Fruit fly (Drosophila melanogaster) whole organism, embryonic: ENCODE measurements around the gene mRpS33.

Experiments
- Ada2b ChIP-seq: fragments of 200-800 bp; sonication (Bioruptor generic); IDR thresholded peaks from 2 replicates; pipeline ENCODE4 v1.3.6; 2022; ENCODE audit warnings: missing biosample characterization, missing genetic modification characterization
- BEAF-32 ChIP-seq: fragments of 200-800 bp; sonication (Bioruptor generic); optimal IDR thresholded peaks from 3 replicates; lab custom pipeline; 2017; ENCODE audit warnings: missing biosample characterization, missing genetic modification characterization, mild to moderate bottlenecking, moderate library complexity, missing genetic modification reagents
- CG11723 ChIP-seq: fragments of 200-800 bp; sonication (Bioruptor generic); optimal IDR thresholded peaks from 2 replicates; lab custom pipeline; 2017; ENCODE audit warnings: missing biosample characterization, mild to moderate bottlenecking, missing genetic modification characterization
- CG12219 ChIP-seq: fragments of 200-800 bp; sonication (Bioruptor generic); optimal IDR thresholded peaks from 3 replicates; lab custom pipeline; 2018; ENCODE audit warnings: missing biosample characterization, mild to moderate bottlenecking, missing genetic modification characterization
- CG1233 ChIP-seq: fragments of 200-800 bp; sonication (Bioruptor generic); optimal IDR thresholded peaks from 4 replicates; lab custom pipeline; 2018; ENCODE audit warnings: missing biosample characterization, mild to moderate bottlenecking, missing genetic modification characterization
- CG12659 ChIP-seq: fragments of 200-800 bp; sonication (Bioruptor generic); optimal IDR thresholded peaks from 3 replicates; lab custom pipeline; 2017; ENCODE audit warnings: mild to moderate bottlenecking, missing biosample characterization, missing genetic modification reagents, missing genetic modification characterization
- CG13287 ChIP-seq: fragments of 200-800 bp; sonication (Bioruptor generic); IDR thresholded peaks from 2 replicates; pipeline ENCODE4 v1.3.6; 2022; ENCODE audit warnings: missing biosample characterization, missing genetic modification characterization; ENCODE audit not compliant: partially characterized antibody
- CG14667 ChIP-seq: fragments of 200-800 bp; sonication (Bioruptor generic); IDR thresholded peaks from 2 replicates; pipeline ENCODE4 v1.3.6; 2022; ENCODE audit warnings: missing biosample characterization, missing genetic modification characterization
- CG16813 ChIP-seq: fragments of 200-800 bp; sonication (Bioruptor generic); IDR thresholded peaks from 3 replicates; pipeline ENCODE4 v1.3.6; 2022; ENCODE audit warnings: missing biosample characterization, missing genetic modification characterization; ENCODE audit not compliant: partially characterized antibody
- CG17359 ChIP-seq: fragments of 200-800 bp; sonication (Bioruptor generic); optimal IDR thresholded peaks from 3 replicates; lab custom pipeline; 2018; ENCODE audit warnings: missing biosample characterization, mild to moderate bottlenecking, missing genetic modification characterization, moderate library complexity
- CG4328 ChIP-seq: fragments of 200-800 bp; sonication (Bioruptor generic); optimal IDR thresholded peaks from 3 replicates; lab custom pipeline; 2017; ENCODE audit warnings: missing biosample characterization, missing genetic modification reagents, missing genetic modification characterization
- CG6272 ChIP-seq: fragments of 200-800 bp; sonication (Bioruptor generic); IDR thresholded peaks from 2 replicates; pipeline ENCODE4 v1.3.6; 2022; ENCODE audit warnings: missing biosample characterization, missing genetic modification characterization
- CG6654 ChIP-seq: fragments of 200-800 bp; sonication (Bioruptor generic); optimal IDR thresholded peaks from 2 replicates; lab custom pipeline; 2017; ENCODE audit warnings: missing biosample characterization, mild to moderate bottlenecking, missing genetic modification characterization
- CG6854 ChIP-seq: fragments of 200-800 bp; sonication (Bioruptor generic); optimal IDR thresholded peaks from 3 replicates; lab custom pipeline; 2017; ENCODE audit warnings: missing biosample characterization, mild to moderate bottlenecking, missing genetic modification characterization
- CG7928 ChIP-seq: fragments of 200-800 bp; sonication (Bioruptor generic); optimal IDR thresholded peaks from 2 replicates; lab custom pipeline; 2017; ENCODE audit warnings: missing biosample characterization, mild to moderate bottlenecking, missing genetic modification characterization
- CG7963 ChIP-seq: fragments of 200-800 bp; sonication (Bioruptor generic); IDR thresholded peaks from 3 replicates; pipeline ENCODE4 v1.3.6; 2022; ENCODE audit warnings: missing biosample characterization, missing genetic modification characterization; ENCODE audit not compliant: partially characterized antibody
- Dbx ChIP-seq: fragments of 200-800 bp; sonication (Bioruptor generic); IDR thresholded peaks from 3 replicates; pipeline ENCODE4 v1.3.6; 2022; ENCODE audit warnings: missing biosample characterization, missing genetic modification characterization
- Dref ChIP-seq: fragments of 200-800 bp; sonication (Bioruptor generic); IDR thresholded peaks from 2 replicates; pipeline ENCODE4 v1.3.6; 2022; ENCODE audit warnings: missing biosample characterization, missing genetic modification characterization
- Elba2 ChIP-seq: fragments of 200-800 bp; sonication (Bioruptor generic); optimal IDR thresholded peaks from 3 replicates; lab custom pipeline; 2016; ENCODE audit warnings: missing biosample characterization, missing genetic modification characterization
- Ets97D ChIP-seq: fragments of 200-800 bp; sonication (Bioruptor generic); optimal IDR thresholded peaks from 3 replicates; lab custom pipeline; 2016; ENCODE audit warnings: missing biosample characterization, missing genetic modification characterization
- H2.0 ChIP-seq: fragments of 200-800 bp; sonication (Bioruptor generic); IDR thresholded peaks from 2 replicates; pipeline ENCODE4 v1.3.6; 2022; ENCODE audit warnings: missing biosample characterization, missing genetic modification characterization
- HLH4C ChIP-seq: fragments of 200-800 bp; sonication (Bioruptor generic); IDR thresholded peaks from 3 replicates; pipeline ENCODE4 v1.3.6; 2022; ENCODE audit warnings: missing biosample characterization, missing genetic modification characterization; ENCODE audit not compliant: partially characterized antibody
- HmgZ ChIP-seq: fragments of 200-800 bp; sonication (Bioruptor generic); optimal IDR thresholded peaks from 2 replicates; lab custom pipeline; 2018; ENCODE audit warnings: missing biosample characterization, mild to moderate bottlenecking, missing genetic modification characterization
- Hsf ChIP-seq: fragments of 200-800 bp; sonication (Bioruptor generic); optimal IDR thresholded peaks from 3 replicates; lab custom pipeline; 2016; ENCODE audit warnings: missing biosample characterization, missing genetic modification characterization
- MBD-R2 ChIP-seq: fragments of 200-800 bp; sonication (Bioruptor generic); IDR thresholded peaks from 2 replicates; pipeline ENCODE4 v1.3.6; 2022; ENCODE audit warnings: missing biosample characterization, missing genetic modification characterization
- MESR4 ChIP-seq: fragments of 200-800 bp; sonication (Bioruptor generic); optimal IDR thresholded peaks from 2 replicates; lab custom pipeline; 2018; ENCODE audit warnings: missing biosample characterization, mild to moderate bottlenecking, missing genetic modification characterization, moderate library complexity
- MTF-1 ChIP-seq: fragments of 200-800 bp; sonication (Bioruptor generic); optimal IDR thresholded peaks from 2 replicates; lab custom pipeline; 2018; ENCODE audit warnings: missing biosample characterization, mild to moderate bottlenecking, missing genetic modification characterization, borderline replicate concordance
- Med ChIP-seq: fragments of 200-800 bp; sonication (Bioruptor generic); peaks from one replicate; lab custom pipeline; 2016; ENCODE audit warnings: missing biosample characterization, missing genetic modification characterization, mild to moderate bottlenecking, inconsistent platforms, moderate library complexity
- NC2α ChIP-seq: fragments of 200-800 bp; sonication (Bioruptor generic); optimal IDR thresholded peaks from 2 replicates; lab custom pipeline; 2016; ENCODE audit warnings: missing biosample characterization, missing genetic modification characterization
- Pdp1 ChIP-seq, 2 experiments: fragments of 200-800 bp; sonication (Bioruptor generic); optimal IDR thresholded peaks; 3 replicates each; lab custom pipeline; 2016; ENCODE audit warnings: missing biosample characterization in 2 of 2, missing genetic modification characterization in 2 of 2, mild to moderate bottlenecking in 1 of 2, moderate library complexity in 1 of 2
- Xbp1 ChIP-seq: fragments of 200-800 bp; sonication (Bioruptor generic); optimal IDR thresholded peaks from 3 replicates; lab custom pipeline; 2016; ENCODE audit warnings: missing biosample characterization, mild to moderate bottlenecking, missing genetic modification characterization
- ac ChIP-seq: fragments of 200-800 bp; sonication (Bioruptor generic); optimal IDR thresholded peaks from 3 replicates; lab custom pipeline; 2017; ENCODE audit warnings: missing biosample characterization, mild to moderate bottlenecking, missing genetic modification characterization
- al ChIP-seq: fragments of 200-800 bp; sonication (Bioruptor generic); IDR thresholded peaks from 2 replicates; pipeline ENCODE4 v1.3.6; 2022; ENCODE audit warnings: missing biosample characterization, missing genetic modification characterization
- bbx ChIP-seq: fragments of 200-800 bp; sonication (Bioruptor generic); IDR thresholded peaks from 2 replicates; pipeline ENCODE4 v1.3.6; 2022; ENCODE audit warnings: missing biosample characterization, missing genetic modification characterization; ENCODE audit not compliant: partially characterized antibody
- bcd ChIP-seq: fragments of 200-800 bp; sonication (Bioruptor generic); optimal IDR thresholded peaks from 2 replicates; lab custom pipeline; 2017; ENCODE audit warnings: missing biosample characterization, mild to moderate bottlenecking, missing genetic modification characterization
- cato ChIP-seq: fragments of 200-800 bp; sonication (Bioruptor generic); optimal IDR thresholded peaks from 2 replicates; lab custom pipeline; 2016; ENCODE audit warnings: missing biosample characterization, missing genetic modification characterization, borderline replicate concordance
- crp ChIP-seq, 2 experiments: fragments of 200-800 bp; sonication (Bioruptor generic); optimal IDR thresholded peaks; 2 replicates in 1 of 2; 3 replicates in 1 of 2; lab custom pipeline; 2017; ENCODE audit warnings: missing biosample characterization in 2 of 2, missing genetic modification characterization in 2 of 2, mild to moderate bottlenecking in 1 of 2, moderate library complexity in 1 of 2
- dati ChIP-seq: fragments of 200-800 bp; sonication (Bioruptor generic); IDR thresholded peaks from 2 replicates; pipeline ENCODE4 v1.3.6; 2022; ENCODE audit warnings: missing biosample characterization, missing genetic modification characterization
- dm ChIP-seq: fragments of 200-800 bp; sonication (Bioruptor generic); optimal IDR thresholded peaks from 3 replicates; lab custom pipeline; 2016; ENCODE audit warnings: missing biosample characterization, missing genetic modification characterization
- exex ChIP-seq: fragments of 200-800 bp; sonication (Bioruptor generic); optimal IDR thresholded peaks from 4 replicates; lab custom pipeline; 2018; ENCODE audit warnings: missing biosample characterization, mild to moderate bottlenecking, missing genetic modification characterization, moderate library complexity
- nau ChIP-seq: fragments of 200-800 bp; sonication (Bioruptor generic); optimal IDR thresholded peaks from 3 replicates; lab custom pipeline; 2017; ENCODE audit warnings: missing biosample characterization, mild to moderate bottlenecking, missing genetic modification characterization, missing genetic modification reagents
- pzg ChIP-seq: fragments of 200-800 bp; sonication (Bioruptor generic); optimal IDR thresholded peaks from 3 replicates; lab custom pipeline; 2018; ENCODE audit warnings: missing biosample characterization, mild to moderate bottlenecking, missing genetic modification characterization, moderate library complexity
- ranshi ChIP-seq: fragments of 200-800 bp; sonication (Bioruptor generic); IDR thresholded peaks from 2 replicates; pipeline ENCODE4 v1.3.6; 2022; ENCODE audit warnings: missing biosample characterization, missing genetic modification characterization
- row ChIP-seq: fragments of 200-800 bp; sonication (Bioruptor generic); IDR thresholded peaks from 3 replicates; pipeline ENCODE4 v1.3.6; 2022; ENCODE audit warnings: missing biosample characterization, missing genetic modification characterization
- stwl ChIP-seq: fragments of 200-800 bp; sonication (Bioruptor generic); optimal IDR thresholded peaks from 3 replicates; lab custom pipeline; 2018; ENCODE audit warnings: missing biosample characterization, mild to moderate bottlenecking, missing genetic modification characterization, moderate library complexity
- tll ChIP-seq, 2 experiments: fragments of 200-800 bp in 1 of 2; fragments of >200 bp in 1 of 2; sonication (Bioruptor generic) in 1 of 2; optimal IDR thresholded peaks; 2 replicates each; lab custom pipeline; 2017 to 2019; ENCODE audit warnings: missing biosample characterization in 2 of 2, missing genetic modification characterization in 2 of 2, mild to moderate bottlenecking in 1 of 2, moderate library complexity in 1 of 2
- trem ChIP-seq: fragments of 200-800 bp; optimal IDR thresholded peaks from 3 replicates; lab custom pipeline; 2019; ENCODE audit warnings: missing biosample characterization, mild to moderate bottlenecking, missing genetic modification characterization, moderate library complexity
- unpg ChIP-seq: fragments of 200-800 bp; sonication (Bioruptor generic); optimal IDR thresholded peaks from 3 replicates; lab custom pipeline; 2018; ENCODE audit warnings: missing biosample characterization, mild to moderate bottlenecking, missing genetic modification characterization, moderate library complexity
- zen2 ChIP-seq: fragments of 200-800 bp; sonication (Bioruptor generic); IDR thresholded peaks from 3 replicates; pipeline ENCODE4 v1.3.6; 2022; ENCODE audit warnings: missing biosample characterization, missing genetic modification characterization; ENCODE audit not compliant: partially characterized antibody

The mRpS33 gene

DNA sequence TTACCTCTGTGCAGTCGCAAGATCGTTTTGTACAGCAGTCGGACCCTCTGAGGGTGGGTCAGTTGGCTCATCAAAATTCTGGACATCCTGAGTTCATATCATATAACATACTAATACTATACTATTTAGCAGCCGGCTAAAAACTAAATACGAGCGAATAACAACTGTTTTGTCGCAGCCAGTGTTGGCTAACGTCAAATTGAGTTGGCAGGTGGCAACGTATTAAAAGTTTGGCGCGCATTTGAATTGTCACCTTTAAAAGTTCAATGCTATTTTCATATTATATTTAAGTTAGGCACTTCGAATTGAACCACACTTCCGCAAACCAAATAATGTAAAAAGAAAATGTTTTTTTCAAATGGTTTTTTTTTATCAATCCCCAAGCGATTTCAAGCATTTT is 45.9 kb upstream of the mRpS33 start, which contains the start of gene Sdhaf3 (continued):
- TF ChIP-seq MBD-R2 (GFP tag; lab: Robert Waterston, UW) (peak; percentile 47; the same call in 1 of the 2 replicates), MESR4 (peak; percentile 0), Dbx (GFP tag; lab: Robert Waterston, UW) (no peak), Med (peak; percentile 78), CG6654 (GFP tag; lab: Kevin White, UChicago) (no peak), dati (GFP tag; lab: Robert Waterston, UW) (no peak), stwl (peak; percentile 53), CG12659 (peak; percentile 17), ac (GFP tag; lab: Kevin White, UChicago) (no peak), BEAF-32 (GFP tag; lab: Kevin White, UChicago) (peak; percentile 32), CG16813 (GFP tag; lab: Robert Waterston, UW) (0 out of 3 replicates have a peak, but pooled peaks have one; percentile 14), Pdp1 (GFP tag; optimal IDR thresholded peaks at IDR 0.05; lab: Kevin White, UChicago) (peak in 1 of 2 experiments; percentile 40), Ets97D (GFP tag; lab: Kevin White, UChicago) (peak; percentile 19), exex (no peak), nau (GFP tag; lab: Kevin White, UChicago) (no peak), HmgZ (tag; lab: Kevin White, UChicago) (peak; percentile 18)

- TF ChIP-seq CG6854 (GFP tag; lab: Kevin White, UChicago) (no peak), H2.0 (GFP tag; lab: Robert Waterston, UW) (no peak), unpg (GFP tag; lab: Kevin White, UChicago) (no peak), CG4328 (GFP tag; lab: Kevin White, UChicago) (no peak), Hsf (GFP tag; lab: Kevin White, UChicago) (no peak), bcd (no peak), CG7928 (no peak), CG7963 (no peak), row (GFP tag; lab: Robert Waterston, UW) (no peak), Ada2b (no peak), dm (GFP tag; lab: Kevin White, UChicago) (no peak), trem (tag; lab: Kevin White, UChicago) (peak; percentile 21), zen2 (GFP tag; lab: Robert Waterston, UW) (peak; percentile 57; the same call in 1 of the 3 replicates), CG17359 (tag; lab: Kevin White, UChicago) (no peak), Elba2 (no peak), CG11723 (GFP tag; lab: Kevin White, UChicago) (no peak), al (no peak), HLH4C (GFP tag; lab: Robert Waterston, UW) (peak; percentile 60; the same call in 2 of the 3 replicates), MTF-1 (GFP tag; lab: Kevin White, UChicago) (no peak), CG13287 (GFP tag; lab: Robert Waterston, UW) (peak; percentile 55), CG6272 (GFP tag; lab: Robert Waterston, UW) (no peak), bbx (GFP tag; lab: Robert Waterston, UW) (peak; percentile 18; the same call in 1 of the 2 replicates), pzg (GFP tag; lab: Kevin White, UChicago) (peak; percentile 23), Dref (GFP tag; lab: Robert Waterston, UW) (peak; percentile 62), Xbp1 (GFP tag; lab: Kevin White, UChicago) (no peak), tll (GFP tag; optimal IDR thresholded peaks at IDR 0.05; lab: Kevin White, UChicago) (no peak), CG1233 (GFP tag; lab: Kevin White, UChicago) (no peak), CG12219 (GFP tag; lab: Kevin White, UChicago) (no peak), NC2α (GFP tag; lab: Kevin White, UChicago) (no peak), CG14667 (GFP tag; lab: Robert Waterston, UW) (no peak), cato (GFP tag; lab: Kevin White, UChicago) (no peak), crp (GFP tag; optimal IDR thresholded peaks at IDR 0.05; lab: Kevin White, UChicago) (peak in 1 of 2 experiments; percentile 67), ranshi (GFP tag; lab: Robert Waterston, UW) (no peak)
Observed at dm6 chr3R:16480995-16481394, 44.6 kb upstream of the mRpS33 start, which contains the start of gene Dhfr. Gene Dhfr, plus strand, starts transcription at chr3R:16481167.
